Worm (Caenorhabditis elegans) whole organism, midembryonic: ENCODE data around the gene F48D6.4.

Experiments used
- T22C8.4 ChIP-seq: fragments of 200-800 bp; sonication (Bioruptor generic); IDR thresholded peaks from 2 replicates; pipeline ENCODE4 v1.3.6; 2022; ENCODE audit warnings: missing genetic modification characterization, missing compliant biosample characterization
- cog-1 ChIP-seq: sonication (generic microtip); optimal IDR thresholded peaks from 2 replicates; lab custom pipeline; 2016; ENCODE audit warnings: missing genetic modification characterization, missing compliant biosample characterization
- flt-1 ChIP-seq: fragments of 200-800 bp; sonication (Bioruptor generic); IDR thresholded peaks from 2 replicates; pipeline ENCODE4 v1.3.6; 2022; ENCODE audit warnings: missing genetic modification characterization, missing compliant biosample characterization
- klf-2 ChIP-seq: fragments of 200-800 bp; sonication (Bioruptor generic); conservative IDR thresholded peaks from 2 replicates; pipeline ENCODE4 v1.3.6; 2022; ENCODE audit warnings: missing genetic modification reagents, missing genetic modification characterization, missing compliant biosample characterization
- med-1 ChIP-seq: sonication (generic microtip); optimal IDR thresholded peaks from 2 replicates; lab custom pipeline; 2017; ENCODE audit warnings: missing genetic modification characterization, mild to moderate bottlenecking, missing compliant biosample characterization, antibody characterized with exemption, missing genetic modification reagents; ENCODE audit not compliant: insufficient read depth
- ref-1 ChIP-seq: fragments of 200-800 bp; sonication (Bioruptor generic); conservative IDR thresholded peaks from 2 replicates; pipeline ENCODE4 v1.3.6; 2022; ENCODE audit warnings: missing genetic modification reagents, missing genetic modification characterization, missing compliant biosample characterization
- ztf-29 ChIP-seq: fragments of 200-800 bp; sonication (Bioruptor generic); IDR thresholded peaks from 2 replicates; pipeline ENCODE4 v1.3.6; 2022; ENCODE audit warnings: missing genetic modification reagents, missing genetic modification characterization, missing compliant biosample characterization

ce11 chrX:4263820-4264219 lies 16.8 kb upstream of the F48D6.4 start:
- TF ChIP-seq ztf-29 (GFP tag; lab: Robert Waterston, UW): no peak
- no peak for TF ChIP-seq flt-1 (GFP tag; lab: Robert Waterston, UW)
- no peak for TF ChIP-seq klf-2 (GFP tag; lab: Robert Waterston, UW)
- TF ChIP-seq cog-1 (tag; lab: Kevin White, UChicago): no peak
- TF ChIP-seq T22C8.4 (GFP tag; lab: Robert Waterston, UW): no peak
- no peak for TF ChIP-seq med-1
- TF ChIP-seq ref-1 (GFP tag; lab: Robert Waterston, UW): no peak
